Worm (Caenorhabditis elegans): ENCODE measurements around the gene ZK686.3.
A peak's percentile ranks its signal among the peaks of the same experiment; 100 is the strongest.

Gene ZK686.3

DNA sequence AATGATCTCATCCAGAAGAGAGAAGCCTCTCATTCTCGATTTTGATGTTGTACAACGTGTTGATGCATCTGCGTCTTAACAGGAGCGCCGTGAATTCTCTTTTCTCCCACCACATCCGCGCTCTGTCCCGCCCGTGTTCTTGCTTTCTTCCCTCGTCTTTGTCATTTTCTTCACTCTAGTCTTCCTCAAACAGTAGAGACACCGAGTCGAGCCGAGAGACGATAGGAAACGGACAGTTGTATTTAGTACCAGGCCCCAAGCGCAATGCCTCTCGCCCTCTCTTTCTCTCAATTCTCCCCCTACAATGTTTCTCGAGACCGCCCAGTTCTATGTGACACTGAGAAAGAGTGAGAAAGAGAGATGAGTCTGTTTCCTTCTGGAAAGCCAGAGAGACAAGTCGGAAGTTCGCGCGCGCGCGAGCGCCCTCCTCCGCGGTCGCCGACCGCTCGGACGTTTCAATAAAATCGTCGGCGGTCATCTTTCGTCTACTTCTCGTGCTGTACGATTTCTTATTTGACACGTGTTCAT is 39.3 kb downstream of the ZK686.3 start, which contains the start of gene ZK112.4 (continued):
- TF ChIP-seq snpc-4 (tag; optimal IDR thresholded peaks at IDR 0.05) = no peak
- TF ChIP-seq nhr-20 (tag; optimal IDR thresholded peaks at IDR 0.05) = peak; percentile 82
- no peak for TF ChIP-seq pqm-1 (tag; optimal IDR thresholded peaks at IDR 0.05)
- TF ChIP-seq unc-30 (tag; optimal IDR thresholded peaks at IDR 0.05) = no peak
- TF ChIP-seq ztf-11 (tag; optimal IDR thresholded peaks at IDR 0.05) = no peak
- peak; percentile 69 for TF ChIP-seq swsn-7 (tag; optimal IDR thresholded peaks at IDR 0.05)
- no peak for TF ChIP-seq fkh-4 (tag; optimal IDR thresholded peaks at IDR 0.05; ENCODE audit: borderline replicate concordance)
- peak; percentile 76 for TF ChIP-seq snu-23 (GFP tag; optimal IDR thresholded peaks at IDR 0.05)
- no peak for TF ChIP-seq sup-37 (GFP tag; optimal IDR thresholded peaks at IDR 0.05)
- TF ChIP-seq alr-1 (tag; optimal IDR thresholded peaks at IDR 0.05; ENCODE audit: borderline replicate concordance) = no peak
- TF ChIP-seq sox-4 (tag; optimal IDR thresholded peaks at IDR 0.05) = no peak
- TF ChIP-seq lir-3 (tag; optimal IDR thresholded peaks at IDR 0.05; ENCODE audit: poor library complexity) = no peak
- no peak for TF ChIP-seq ets-5 (GFP tag; IDR thresholded peaks at IDR 0.05)
- peak; percentile 6 for TF ChIP-seq elt-2 (tag; optimal IDR thresholded peaks at IDR 0.05)
- no peak for TF ChIP-seq lin-15B (tag; optimal IDR thresholded peaks at IDR 0.05)
- TF ChIP-seq ceh-82 (tag; optimal IDR thresholded peaks at IDR 0.05) = peak in 2 of 3 experiments; percentile 32 to 56
- TF ChIP-seq ama-1 (optimal IDR thresholded peaks at IDR 0.05) = no peak
- no peak for TF ChIP-seq mef-2 (tag; optimal IDR thresholded peaks at IDR 0.05)
- TF ChIP-seq ceh-90 (tag; optimal IDR thresholded peaks at IDR 0.05) = no peak
- peak; percentile 24 to 46 (median 28) for TF ChIP-seq dpl-1 (GFP tag; optimal IDR thresholded peaks at IDR 0.05)
- TF ChIP-seq tbx-2 (tag; optimal IDR thresholded peaks at IDR 0.05) = peak; percentile 63
- peak; percentile 48 for TF ChIP-seq fkh-10 (GFP tag; optimal IDR thresholded peaks at IDR 0.05)
- peak; percentile 83 for TF ChIP-seq nhr-71 (tag; optimal IDR thresholded peaks at IDR 0.05)
- no peak for TF ChIP-seq efl-3 (GFP tag; optimal IDR thresholded peaks at IDR 0.05)
- TF ChIP-seq pag-3 (tag; optimal IDR thresholded peaks at IDR 0.05; ENCODE audit: borderline replicate concordance, insufficient read depth) = no peak
- no peak for TF ChIP-seq Y116A8C.19 (tag; optimal IDR thresholded peaks at IDR 0.05; ENCODE audit: borderline replicate concordance)
- TF ChIP-seq C16A3.4 (tag; optimal IDR thresholded peaks at IDR 0.05) = peak; percentile 36
- peak; percentile 51 for TF ChIP-seq nhr-19 (GFP tag; conservative IDR thresholded peaks at IDR 0.05)
- TF ChIP-seq fkh-8 (tag; optimal IDR thresholded peaks at IDR 0.05) = no peak
- TF ChIP-seq pax-3 (tag; optimal IDR thresholded peaks at IDR 0.05) = no peak
- TF ChIP-seq nhr-84 (tag; optimal IDR thresholded peaks at IDR 0.05) = peak; percentile 35
- no peak for TF ChIP-seq zag-1 (tag; optimal IDR thresholded peaks at IDR 0.05)
- no peak for TF ChIP-seq aly-2 (tag; optimal IDR thresholded peaks at IDR 0.05)
- TF ChIP-seq vab-15 (tag; optimal IDR thresholded peaks at IDR 0.05) = no peak
- TF ChIP-seq fos-1 (tag; optimal IDR thresholded peaks at IDR 0.05) = no peak
- peak; percentile 79 for TF ChIP-seq nhr-77 (tag; optimal IDR thresholded peaks at IDR 0.05)
- peak; percentile 16 for TF ChIP-seq egl-13 (tag; optimal IDR thresholded peaks at IDR 0.05)
- no peak for TF ChIP-seq nhr-237 (tag; optimal IDR thresholded peaks at IDR 0.05)
- peak; percentile 43 for TF ChIP-seq unc-86 (tag; optimal IDR thresholded peaks at IDR 0.05)
- peak in 1 of 2 experiments; percentile 39 for TF ChIP-seq egl-27 (tag; optimal IDR thresholded peaks at IDR 0.05)
- TF ChIP-seq nhr-76 (tag; optimal IDR thresholded peaks at IDR 0.05) = no peak
- TF ChIP-seq nhr-90 (tag; optimal IDR thresholded peaks at IDR 0.05; ENCODE audit: poor library complexity) = peak; percentile 43
- TF ChIP-seq nhr-12 (tag; optimal IDR thresholded peaks at IDR 0.05) = no peak
- TF ChIP-seq hlh-4 (tag; optimal IDR thresholded peaks at IDR 0.05) = no peak
- TF ChIP-seq skn-1 (tag; optimal IDR thresholded peaks at IDR 0.05) = peak; percentile 62
- TF ChIP-seq lin-13 (GFP tag; optimal IDR thresholded peaks at IDR 0.05) = peak; percentile 60
- peak; percentile 67 for TF ChIP-seq jun-1 (tag; optimal IDR thresholded peaks at IDR 0.05)
- TF ChIP-seq mab-9 (GFP tag; IDR thresholded peaks at IDR 0.05) = no peak
- no peak for TF ChIP-seq ces-1 (GFP tag; optimal IDR thresholded peaks at IDR 0.05)
- no peak for TF ChIP-seq ztf-4 (tag; optimal IDR thresholded peaks at IDR 0.05)
- peak; percentile 30 for TF ChIP-seq xbp-1 (tag; optimal IDR thresholded peaks at IDR 0.05)
- no peak for TF ChIP-seq unc-62 (GFP tag; optimal IDR thresholded peaks at IDR 0.05)

Measured in whole organism, L1 larva.